Worm (Caenorhabditis elegans) whole organism, L1 larva: ENCODE data around the gene F46C5.9.

ENCODE experiments used
- ces-1 ChIP-seq: fragments of 150-350 bp; optimal IDR thresholded peaks from 2 replicates; lab custom pipeline; 2014; ENCODE audit warnings: missing biosample characterization, missing genetic modification reagents, missing genetic modification characterization
- fkh-10 ChIP-seq: sonication (generic microtip); optimal IDR thresholded peaks from 2 replicates; lab custom pipeline; 2017; ENCODE audit warnings: missing biosample characterization, missing genetic modification reagents, missing genetic modification characterization

- TF ChIP-seq ces-1 (GFP tag; lab: Kevin White, UChicago) (no peak), fkh-10 (GFP tag; lab: Kevin White, UChicago) (no peak)
Observed at ce11 chrII:8853960-8854359, 43.4 kb upstream of the F46C5.9 start.
